Fruit fly (Drosophila melanogaster): ENCODE measurements around the gene mRpL15.

dm6 chr3L:20473021-20473799 lies 37.2 kb upstream of the mRpL15 start, which contains the start of the genes CG32428 and CG5969:
- TF ChIP-seq EcR (GFP tag; optimal IDR thresholded peaks at IDR 0.05) (no peak), CG15710 (tag; optimal IDR thresholded peaks at IDR 0.05) (peak; percentile 82), Pif1B (GFP tag; optimal IDR thresholded peaks at IDR 0.05) (peak; percentile 51), CG32121 (GFP tag; IDR thresholded peaks at IDR 0.05) (peak; percentile 80), CG14655 (GFP tag; optimal IDR thresholded peaks at IDR 0.05) (peak; percentile 77), Pif1A (GFP tag; optimal IDR thresholded peaks at IDR 0.05) (peak; percentile 52), CG10348 (GFP tag; IDR thresholded peaks at IDR 0.05) (no peak), CG8301 (tag; optimal IDR thresholded peaks at IDR 0.05) (peak; percentile 65), D1 (tag; optimal IDR thresholded peaks at IDR 0.05) (peak; percentile 18)
